Comparison of ENCODE assay signal across 2 fruit fly cellular contexts in genomic region chrX:18058108-18058507, dm6.
TF ChIP-seq lines count a peak whose summit lies in the region.

No protein-coding gene starts in this region.

- no peak for TF ChIP-seq CTCF in whole organism, embryonic (GFP tag; optimal IDR thresholded peaks at IDR 0.05; lab: Kevin White, UChicago)

TF ChIP-seq in whole organism, embryonic, 481 proteins besides CTCF, POLR2A, EP300 and RAD21:
- TF ChIP-seq gem (tag; optimal IDR thresholded peaks at IDR 0.05; lab: Kevin White, UChicago) (peak; percentile 32), dmrt99B (tag; optimal IDR thresholded peaks at IDR 0.05; lab: Kevin White, UChicago) (peak; percentile 38), D19B (GFP tag; optimal IDR thresholded peaks at IDR 0.05; lab: Kevin White, UChicago) (no peak), hkb (optimal IDR thresholded peaks at IDR 0.05; lab: Kevin White, UChicago) (no peak), hkb (GFP tag; IDR thresholded peaks at IDR 0.05; lab: Robert Waterston, UW) (no peak), Meics (GFP tag; optimal IDR thresholded peaks at IDR 0.05; lab: Kevin White, UChicago) (peak; percentile 31), CG12659 (GFP tag; optimal IDR thresholded peaks at IDR 0.05; lab: Kevin White, UChicago) (peak; percentile 5), Hmr (GFP tag; optimal IDR thresholded peaks at IDR 0.05; lab: Kevin White, UChicago) (peak; percentile 22), CG15514 (GFP tag; optimal IDR thresholded peaks at IDR 0.05; lab: Kevin White, UChicago) (peak; percentile 1), row (GFP tag; IDR thresholded peaks at IDR 0.05; lab: Robert Waterston, UW) (0 out of 3 replicates have a peak, but pooled peaks have one; percentile 23), CG18262 (tag; optimal IDR thresholded peaks at IDR 0.05; lab: Kevin White, UChicago) (no peak), grau (tag; optimal IDR thresholded peaks at IDR 0.05; lab: Kevin White, UChicago) (peak; percentile 26), Tbp (GFP tag; optimal IDR thresholded peaks at IDR 0.05; lab: Kevin White, UChicago) (no peak), danr (GFP tag; IDR thresholded peaks at IDR 0.05; lab: Robert Waterston, UW) (no peak), CG4617 (GFP tag; optimal IDR thresholded peaks at IDR 0.05; lab: Kevin White, UChicago; ENCODE audit: borderline replicate concordance) (no peak), CG11398 (GFP tag; optimal IDR thresholded peaks at IDR 0.05; lab: Kevin White, UChicago) (no peak), lab (GFP tag; optimal IDR thresholded peaks at IDR 0.05; lab: Kevin White, UChicago) (peak; percentile 44), chif (GFP tag; optimal IDR thresholded peaks at IDR 0.05; lab: Kevin White, UChicago) (no peak), CG7556 (GFP tag; optimal IDR thresholded peaks at IDR 0.05; lab: Kevin White, UChicago) (peak; percentile 43), CG31441 (GFP tag; IDR thresholded peaks at IDR 0.05; lab: Robert Waterston, UW) (0 out of 2 replicates have a peak, but pooled peaks have one; percentile 16), Hand (GFP tag; optimal IDR thresholded peaks at IDR 0.05; lab: Kevin White, UChicago) (peak; percentile 39), caup (GFP tag; optimal IDR thresholded peaks at IDR 0.05; lab: Kevin White, UChicago; ENCODE audit: severe bottlenecking) (peak; percentile 9), CG15696 (tag; optimal IDR thresholded peaks at IDR 0.05; lab: Kevin White, UChicago) (no peak), cwo (GFP tag; optimal IDR thresholded peaks at IDR 0.05; lab: Kevin White, UChicago) (peak; percentile 15), CG7839 (tag; optimal IDR thresholded peaks at IDR 0.05; lab: Kevin White, UChicago) (peak; percentile 38), ken (GFP tag; IDR thresholded peaks at IDR 0.05; lab: Robert Waterston, UW) (no peak), CG17612 (GFP tag; IDR thresholded peaks at IDR 0.05; lab: Robert Waterston, UW) (no peak), CG10147 (GFP tag; optimal IDR thresholded peaks at IDR 0.05; lab: Kevin White, UChicago) (peak; percentile 2), CG13424 (tag; optimal IDR thresholded peaks at IDR 0.05; lab: Kevin White, UChicago) (peak; percentile 26), CG6689 (GFP tag; IDR thresholded peaks at IDR 0.05; lab: Robert Waterston, UW) (0 out of 2 replicates have a peak, but pooled peaks have one; percentile 8), Side (GFP tag; optimal IDR thresholded peaks at IDR 0.05; lab: Kevin White, UChicago) (no peak), CG13296 (GFP tag; optimal IDR thresholded peaks at IDR 0.05; lab: Kevin White, UChicago) (peak; percentile 20), CG17361 (GFP tag; IDR thresholded peaks at IDR 0.05; lab: Robert Waterston, UW) (0 out of 3 replicates have a peak, but pooled peaks have one; percentile 11), Fer1 (GFP tag; optimal IDR thresholded peaks at IDR 0.05; lab: Kevin White, UChicago) (peak; percentile 24), CG18599 (GFP tag; optimal IDR thresholded peaks at IDR 0.05; lab: Kevin White, UChicago) (peak; percentile 66), CG5245 (GFP tag; optimal IDR thresholded peaks at IDR 0.05; lab: Kevin White, UChicago) (no peak), phol (tag; optimal IDR thresholded peaks at IDR 0.05; lab: Kevin White, UChicago) (peak; percentile 11), gsb (GFP tag; IDR thresholded peaks at IDR 0.05; lab: Robert Waterston, UW) (no peak), CG2678 (tag; optimal IDR thresholded peaks at IDR 0.05; lab: Kevin White, UChicago) (peak; percentile 66), CG11504 (tag; optimal IDR thresholded peaks at IDR 0.05; lab: Kevin White, UChicago) (peak; percentile 41), CG2120 (GFP tag; optimal IDR thresholded peaks at IDR 0.05; lab: Kevin White, UChicago) (peak; percentile 30), HLH54F (GFP tag; optimal IDR thresholded peaks at IDR 0.05; lab: Kevin White, UChicago) (no peak), B-H2 (GFP tag; optimal IDR thresholded peaks at IDR 0.05; lab: Kevin White, UChicago) (no peak), CG2712 (tag; optimal IDR thresholded peaks at IDR 0.05; lab: Kevin White, UChicago) (peak; percentile 8), CG3281 (GFP tag; optimal IDR thresholded peaks at IDR 0.05; lab: Kevin White, UChicago) (peak; percentile 5)

TF ChIP-seq in whole organism, prepupa, 60 proteins besides CTCF, POLR2A, EP300 and RAD21:
- TF ChIP-seq dsx (GFP tag; optimal IDR thresholded peaks at IDR 0.05; lab: Kevin White, UChicago; ENCODE audit: poor library complexity, severe bottlenecking) (no peak), Eip78C (GFP tag; lab: Kevin White, UChicago) (peak; percentile 28)
